Worm (Caenorhabditis elegans) whole organism, early embryonic: ENCODE measurements around the gene nhr-156.

Experiments used
- B0310.2 ChIP-seq: sonication (generic microtip); optimal IDR thresholded peaks from 2 replicates; lab custom pipeline; 2016; ENCODE audit warnings: mild to moderate bottlenecking, missing genetic modification characterization, missing compliant biosample characterization
- F13C5.2 ChIP-seq: sonication (generic microtip); optimal IDR thresholded peaks from 2 replicates; lab custom pipeline; 2017; ENCODE audit warnings: mild to moderate bottlenecking, missing genetic modification characterization, inconsistent platforms, missing compliant biosample characterization
- aly-1 ChIP-seq: sonication (generic microtip); optimal IDR thresholded peaks from 2 replicates; lab custom pipeline; 2016; ENCODE audit warnings: missing genetic modification characterization, missing compliant biosample characterization
- ama-1 ChIP-seq: fragments of 150-350 bp; optimal IDR thresholded peaks from 2 replicates; lab custom pipeline; 2014
- ceh-13 ChIP-seq: fragments of 200-800 bp; sonication (Bioruptor generic); optimal IDR thresholded peaks from 2 replicates; lab custom pipeline; 2018; ENCODE audit warnings: mild to moderate bottlenecking, missing genetic modification characterization, missing compliant biosample characterization
- ceh-36 ChIP-seq: sonication (generic microtip); optimal IDR thresholded peaks from 2 replicates; lab custom pipeline; 2016; ENCODE audit warnings: missing genetic modification characterization, inconsistent platforms, missing compliant biosample characterization
- ets-7 ChIP-seq: sonication (generic microtip); optimal IDR thresholded peaks from 2 replicates; lab custom pipeline; 2016; ENCODE audit warnings: missing genotype, missing genetic modification characterization, missing compliant biosample characterization
- flt-1 ChIP-seq: fragments of 200-800 bp; sonication (Bioruptor generic); IDR thresholded peaks from 2 replicates; pipeline ENCODE4 v1.3.6; 2022; ENCODE audit warnings: missing genetic modification characterization, missing compliant biosample characterization
- hmbx-1 ChIP-seq: sonication (generic microtip); optimal IDR thresholded peaks from 2 replicates; lab custom pipeline; 2016; ENCODE audit warnings: mild to moderate bottlenecking, missing genetic modification characterization, missing compliant biosample characterization
- hmg-4 ChIP-seq: fragments of 200-800 bp; sonication (Bioruptor generic); optimal IDR thresholded peaks from 2 replicates; lab custom pipeline; 2018; ENCODE audit warnings: mild to moderate bottlenecking, missing genetic modification characterization, missing compliant biosample characterization
- hnd-1 ChIP-seq: sonication (generic microtip); optimal IDR thresholded peaks from 2 replicates; lab custom pipeline; 2016; ENCODE audit warnings: missing genetic modification characterization, missing compliant biosample characterization
- pes-1 ChIP-seq: fragments of 200-800 bp; sonication (Bioruptor generic); IDR thresholded peaks from 2 replicates; pipeline ENCODE4 v1.3.6; 2022; ENCODE audit warnings: missing genetic modification reagents, missing genetic modification characterization, missing compliant biosample characterization
- scrt-1 ChIP-seq: fragments of 200-800 bp; sonication (Bioruptor generic); IDR thresholded peaks from 2 replicates; pipeline ENCODE4 v1.3.6; 2022; ENCODE audit warnings: missing genetic modification characterization, missing compliant biosample characterization
- sea-1 ChIP-seq: fragments of 200-800 bp; sonication (Bioruptor generic); conservative IDR thresholded peaks from 2 replicates; pipeline ENCODE4 v1.3.6; 2022; ENCODE audit warnings: missing genetic modification characterization, missing compliant biosample characterization
- tbx-11 ChIP-seq: fragments of 200-800 bp; sonication (Bioruptor generic); IDR thresholded peaks from 2 replicates; pipeline ENCODE4 v1.3.6; 2022; ENCODE audit warnings: missing genetic modification characterization, missing compliant biosample characterization
- tbx-37 ChIP-seq: fragments of 200-800 bp; sonication (Bioruptor generic); conservative IDR thresholded peaks from 2 replicates; pipeline ENCODE4 v1.3.6; 2022; ENCODE audit warnings: missing genetic modification reagents, missing genetic modification characterization, missing compliant biosample characterization
- tra-4 ChIP-seq: sonication (generic microtip); optimal IDR thresholded peaks from 2 replicates; lab custom pipeline; 2017; ENCODE audit warnings: missing genetic modification characterization, missing compliant biosample characterization

The nhr-156 gene

DNA sequence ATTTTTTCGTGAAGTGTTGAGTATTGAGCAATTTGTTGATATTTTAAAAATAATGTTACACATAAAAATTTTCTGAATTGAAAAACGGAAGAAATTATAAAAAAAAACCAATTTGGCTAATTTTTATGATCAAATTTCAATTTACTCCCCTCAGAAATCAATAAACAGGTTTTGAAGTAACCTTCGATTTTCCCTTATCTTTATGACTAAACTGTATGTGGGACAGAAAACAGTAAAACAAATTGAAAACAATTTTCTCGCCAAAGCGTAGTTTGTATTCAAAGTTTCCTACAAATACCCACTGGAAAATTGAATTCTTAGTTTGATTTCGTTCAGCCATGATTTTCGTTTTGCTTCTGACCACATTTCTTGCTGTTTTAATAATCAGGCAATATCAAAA is 32.9 kb downstream of the nhr-156 start, which contains the start of gene cyp-35B1:
cyp-35B1 (plus strand) TSS at position 244 of the 400 bp plus-strand sequence.
- TF ChIP-seq ceh-13 (GFP tag; lab: Kevin White, UChicago) (no peak), ets-7 (tag; lab: Kevin White, UChicago) (no peak), aly-1 (no peak), tbx-37 (no peak), hmbx-1 (tag; lab: Kevin White, UChicago) (no peak), F13C5.2 (tag; lab: Kevin White, UChicago) (no peak), tra-4 (tag; lab: Kevin White, UChicago) (no peak), scrt-1 (GFP tag; lab: Robert Waterston, UW) (no peak), B0310.2 (tag; lab: Kevin White, UChicago) (no peak), hmg-4 (no peak), ama-1 (no peak)

DNA sequence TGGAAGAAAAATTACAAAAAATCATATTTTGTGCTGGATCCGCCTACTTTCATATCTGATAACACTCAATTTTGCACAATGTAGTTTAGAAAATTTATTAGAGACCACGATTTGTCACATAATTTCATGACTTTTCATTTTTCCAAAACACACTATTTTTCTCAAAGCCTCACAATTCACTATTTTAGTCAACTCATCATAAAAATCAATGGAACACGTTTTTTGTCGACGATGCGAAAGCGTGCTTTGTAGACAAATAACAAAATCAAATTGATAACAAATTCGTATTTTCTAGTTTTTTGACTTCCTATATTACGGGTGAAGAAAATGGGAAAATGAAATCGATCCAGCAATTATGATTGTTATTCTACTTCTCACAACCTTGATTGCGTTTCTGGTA is 36.0 kb downstream of the nhr-156 start, which contains the start of gene cyp-35B2:
cyp-35B2 (plus strand) TSS at position 301 of the 400 bp plus-strand sequence.
- no peak for TF ChIP-seq hmg-4
- TF ChIP-seq hmbx-1 (tag; lab: Kevin White, UChicago) = no peak
- no peak for TF ChIP-seq flt-1
- TF ChIP-seq tbx-37 = no peak
- TF ChIP-seq hnd-1 (tag; lab: Kevin White, UChicago) = no peak
- TF ChIP-seq ceh-13 (GFP tag; lab: Kevin White, UChicago) = no peak
- no peak for TF ChIP-seq F13C5.2 (tag; lab: Kevin White, UChicago)
- TF ChIP-seq ceh-36 (tag; lab: Kevin White, UChicago) = no peak
- TF ChIP-seq pes-1 (GFP tag; lab: Robert Waterston, UW) = no peak

DNA sequence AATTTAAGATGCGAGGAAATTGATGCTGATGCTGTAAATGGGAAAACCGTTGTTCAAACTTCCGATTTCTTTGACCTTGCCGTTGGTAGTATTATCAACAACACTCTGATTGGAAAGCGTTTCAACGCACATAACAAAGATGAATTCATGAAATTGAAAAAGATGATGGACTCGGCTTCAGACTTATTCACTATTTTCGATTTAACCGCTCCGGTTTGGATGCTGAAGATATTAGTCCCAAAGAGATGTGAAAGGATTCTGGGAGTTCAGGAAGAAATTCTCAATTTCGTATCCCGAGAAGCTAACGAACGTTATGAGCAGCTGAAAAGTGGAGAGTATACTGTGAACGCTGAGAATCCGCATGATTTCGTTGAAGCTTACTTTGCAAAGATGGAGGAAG is 37.5 kb downstream of the nhr-156 start:
- TF ChIP-seq B0310.2 (tag; lab: Kevin White, UChicago) = no peak
- TF ChIP-seq flt-1 = no peak
- no peak for TF ChIP-seq F13C5.2 (tag; lab: Kevin White, UChicago)
- no peak for TF ChIP-seq ceh-13 (GFP tag; lab: Kevin White, UChicago)
- no peak for TF ChIP-seq ets-7 (tag; lab: Kevin White, UChicago)
- no peak for TF ChIP-seq hnd-1 (tag; lab: Kevin White, UChicago)
- no peak for TF ChIP-seq sea-1 (GFP tag; lab: Robert Waterston, UW)
- no peak for TF ChIP-seq tbx-11 (GFP tag; lab: Robert Waterston, UW)
- no peak for TF ChIP-seq tra-4 (tag; lab: Kevin White, UChicago)
- TF ChIP-seq ceh-36 (tag; lab: Kevin White, UChicago) = no peak
- TF ChIP-seq scrt-1 (GFP tag; lab: Robert Waterston, UW) = no peak
- TF ChIP-seq tbx-37 = no peak
- no peak for TF ChIP-seq ama-1
- no peak for TF ChIP-seq hmg-4
- TF ChIP-seq pes-1 (GFP tag; lab: Robert Waterston, UW) = no peak
- TF ChIP-seq aly-1 = no peak

DNA sequence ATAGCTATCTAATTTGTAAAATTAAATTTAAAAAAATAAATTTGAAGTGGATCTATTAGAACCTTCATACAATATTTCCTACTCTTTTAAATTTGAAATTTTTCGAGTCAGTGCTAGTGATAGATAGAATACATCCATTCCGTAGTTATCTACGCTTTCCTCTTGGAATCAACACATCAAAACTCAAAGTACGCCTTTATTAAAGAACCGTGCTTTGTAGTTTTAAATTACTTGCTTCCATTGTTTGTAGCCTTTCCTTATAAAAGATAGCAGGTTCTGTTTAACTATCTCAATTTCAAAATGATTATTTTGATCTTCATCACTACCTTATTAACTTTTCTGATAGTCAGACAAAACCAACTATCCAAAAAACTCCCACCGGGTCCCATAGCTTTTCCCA is 39.1 kb downstream of the nhr-156 start, which contains the start of gene cyp-35B3:
cyp-35B3 (plus strand) TSS at position 301 of the 400 bp plus-strand sequence.
- TF ChIP-seq ceh-36 (tag; lab: Kevin White, UChicago) = no peak

DNA sequence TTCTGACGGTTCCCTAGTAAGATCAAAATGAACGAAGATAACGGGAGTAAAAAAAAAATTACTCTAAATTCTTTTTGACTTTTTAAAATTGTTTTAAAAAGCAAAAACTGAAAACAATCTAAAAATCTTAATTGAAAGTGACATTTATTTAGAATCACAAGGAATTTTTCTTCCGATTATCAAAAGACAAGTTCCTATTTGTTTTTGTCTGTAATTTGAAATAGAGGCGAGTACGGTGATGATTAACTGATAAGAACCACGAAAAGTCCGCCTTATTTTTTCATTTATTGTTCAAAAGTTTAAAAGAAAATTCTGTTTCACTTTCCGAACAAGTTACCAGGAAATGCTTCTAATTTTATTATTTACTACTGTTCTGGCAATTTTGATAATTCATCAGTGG is 43.8 kb downstream of the nhr-156 start, which contains the start of gene dach-1:
dach-1 (plus strand) TSS at position 301 of the 400 bp plus-strand sequence.
- TF ChIP-seq ama-1 (no peak), ceh-13 (GFP tag; lab: Kevin White, UChicago) (no peak), ets-7 (tag; lab: Kevin White, UChicago) (no peak), ceh-36 (tag; lab: Kevin White, UChicago) (no peak), tra-4 (tag; lab: Kevin White, UChicago) (no peak), tbx-37 (no peak), hmg-4 (no peak), aly-1 (no peak), flt-1 (no peak), tbx-11 (GFP tag; lab: Robert Waterston, UW) (no peak), sea-1 (GFP tag; lab: Robert Waterston, UW) (no peak), hmbx-1 (tag; lab: Kevin White, UChicago) (no peak)

DNA sequence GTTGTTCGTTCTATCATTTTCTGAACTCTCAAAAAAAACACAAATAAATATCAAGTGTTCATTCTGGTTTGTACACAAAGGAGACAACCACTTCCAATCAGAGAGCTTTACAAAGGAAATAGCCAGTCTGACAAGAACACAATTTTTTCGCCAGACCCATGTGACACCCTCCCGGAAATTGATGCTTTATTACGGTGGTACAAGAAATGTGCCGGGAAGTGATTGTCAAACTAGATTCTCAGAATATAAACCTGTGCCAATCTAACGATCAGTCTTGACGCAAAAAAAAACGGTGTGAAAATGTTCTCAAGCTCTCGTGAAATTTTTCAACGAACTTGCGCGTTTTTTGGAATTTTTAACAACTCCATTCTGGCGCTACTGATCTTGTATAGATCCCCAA is 47.8 kb downstream of the nhr-156 start, which contains the start of gene str-247:
str-247 (plus strand) TSS at position 301 of the 400 bp plus-strand sequence.
- TF ChIP-seq B0310.2 (tag; lab: Kevin White, UChicago) = no peak
- no peak for TF ChIP-seq hmbx-1 (tag; lab: Kevin White, UChicago)
- no peak for TF ChIP-seq tbx-37
- no peak for TF ChIP-seq aly-1
- no peak for TF ChIP-seq tra-4 (tag; lab: Kevin White, UChicago)
- TF ChIP-seq sea-1 (GFP tag; lab: Robert Waterston, UW) = no peak
- TF ChIP-seq ceh-36 (tag; lab: Kevin White, UChicago) = no peak
- TF ChIP-seq scrt-1 (GFP tag; lab: Robert Waterston, UW) = no peak
- no peak for TF ChIP-seq flt-1

DNA sequence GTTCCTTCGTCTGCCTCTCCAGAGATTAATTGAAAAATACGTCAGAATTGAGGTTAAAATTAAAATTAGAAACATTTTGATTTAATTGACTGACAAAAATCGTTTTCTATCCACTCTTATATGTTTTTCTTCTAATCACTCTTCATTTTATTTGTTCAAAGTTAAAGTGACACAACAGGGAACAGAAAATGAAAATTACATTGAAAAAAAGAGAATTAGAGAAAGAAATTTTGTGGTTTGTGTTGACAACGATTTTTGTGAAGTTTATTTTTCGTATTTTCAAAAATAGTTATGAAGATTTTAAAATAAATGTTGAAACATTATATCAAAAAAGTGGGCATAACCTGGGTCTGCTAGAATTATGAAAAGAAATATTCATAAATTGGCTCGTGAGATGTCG is 51.7 kb downstream of the nhr-156 start, which contains the start of gene cyp-34A5:
cyp-34A5 (minus strand) TSS at position 101 of the 400 bp plus-strand sequence.
- no peak for TF ChIP-seq tbx-37
